ENCODE assay signal across 1 fruit fly cellular context in genomic region chr2L:10526953-10527584, dm6.
TF ChIP-seq lines count a peak whose summit lies in the region.

Gene Lip4, plus strand, starts transcription at chr2L:10527572.

TF ChIP-seq in whole organism, embryonic, 481 proteins besides CTCF, POLR2A, EP300 and RAD21 (continued from another document and continues in another):
- TF ChIP-seq TFAM (GFP tag; optimal IDR thresholded peaks at IDR 0.05; lab: Kevin White, UChicago) (no peak), CG11504 (tag; optimal IDR thresholded peaks at IDR 0.05; lab: Kevin White, UChicago) (peak; percentile 95), CG12236 (GFP tag; optimal IDR thresholded peaks at IDR 0.05; lab: Kevin White, UChicago) (no peak), slou (GFP tag; optimal IDR thresholded peaks at IDR 0.05; lab: Kevin White, UChicago) (peak; percentile 67), hth (optimal IDR thresholded peaks at IDR 0.05; lab: Kevin White, UChicago) (no peak), Sry-β (GFP tag; optimal IDR thresholded peaks at IDR 0.05; lab: Kevin White, UChicago) (no peak), jigr1 (GFP tag; IDR thresholded peaks at IDR 0.05; lab: Robert Waterston, UW) (no peak), Ravus (GFP tag; IDR thresholded peaks at IDR 0.05; lab: Robert Waterston, UW) (peak; percentile 42), CG5245 (GFP tag; optimal IDR thresholded peaks at IDR 0.05; lab: Kevin White, UChicago) (peak; percentile 63), Hr39 (optimal IDR thresholded peaks at IDR 0.05; lab: Kevin White, UChicago) (no peak), CG4282 (GFP tag; optimal IDR thresholded peaks at IDR 0.05; lab: Kevin White, UChicago) (no peak), Scr (GFP tag; IDR thresholded peaks at IDR 0.05; lab: Robert Waterston, UW; ENCODE audit: partially characterized antibody) (no peak), nerfin-2 (GFP tag; IDR thresholded peaks at IDR 0.05; lab: Robert Waterston, UW; ENCODE audit: partially characterized antibody) (no peak), caup (GFP tag; optimal IDR thresholded peaks at IDR 0.05; lab: Kevin White, UChicago; ENCODE audit: severe bottlenecking) (peak; percentile 65), CG17912 (GFP tag; optimal IDR thresholded peaks at IDR 0.05; lab: Kevin White, UChicago) (no peak), Hr78 (GFP tag; optimal IDR thresholded peaks at IDR 0.05; lab: Kevin White, UChicago) (peak in 1 of 2 experiments; percentile 81), mirr (GFP tag; optimal IDR thresholded peaks at IDR 0.05; lab: Kevin White, UChicago) (no peak), Atf3 (GFP tag; optimal IDR thresholded peaks at IDR 0.05; lab: Kevin White, UChicago) (peak; percentile 19), D (optimal IDR thresholded peaks at IDR 0.05; lab: Kevin White, UChicago) (no peak), D (GFP tag; optimal IDR thresholded peaks at IDR 0.05; lab: Kevin White, UChicago) (peak; percentile 43), Drgx (GFP tag; IDR thresholded peaks at IDR 0.05; lab: Robert Waterston, UW) (peak; percentile 76), Gsc (GFP tag; IDR thresholded peaks at IDR 0.05; lab: Robert Waterston, UW) (no peak), HmgD (GFP tag; optimal IDR thresholded peaks at IDR 0.05; lab: Kevin White, UChicago) (no peak), sob (GFP tag; IDR thresholded peaks at IDR 0.05; lab: Robert Waterston, UW) (no peak), chm (GFP tag; IDR thresholded peaks at IDR 0.05; lab: Robert Waterston, UW) (no peak), CG10274 (GFP tag; optimal IDR thresholded peaks at IDR 0.05; lab: Kevin White, UChicago) (no peak), pnt (GFP tag; optimal IDR thresholded peaks at IDR 0.05; lab: Kevin White, UChicago) (peak; percentile 2), CG13296 (GFP tag; optimal IDR thresholded peaks at IDR 0.05; lab: Kevin White, UChicago) (peak; percentile 80), E2f2 (GFP tag; IDR thresholded peaks at IDR 0.05; lab: Robert Waterston, UW) (peak; percentile 55; the same call in 1 of the 2 replicates), mam (GFP tag; optimal IDR thresholded peaks at IDR 0.05; lab: Kevin White, UChicago) (peak; percentile 25), dmrt99B (tag; optimal IDR thresholded peaks at IDR 0.05; lab: Kevin White, UChicago) (peak; percentile 84), twi (tag; optimal IDR thresholded peaks at IDR 0.05; lab: Kevin White, UChicago) (peak; percentile 9), Rfx (GFP tag; IDR thresholded peaks at IDR 0.05; lab: Robert Waterston, UW) (peak; percentile 79), seq (GFP tag; IDR thresholded peaks at IDR 0.05; lab: Robert Waterston, UW) (peak; percentile 75), ind (GFP tag; optimal IDR thresholded peaks at IDR 0.05; lab: Kevin White, UChicago) (peak; percentile 76), crp (GFP tag; optimal IDR thresholded peaks at IDR 0.05; lab: Kevin White, UChicago) (peak in 1 of 2 experiments; percentile 11), CG4707 (GFP tag; optimal IDR thresholded peaks at IDR 0.05; lab: Kevin White, UChicago) (no peak), CG32767 (GFP tag; IDR thresholded peaks at IDR 0.05; lab: Robert Waterston, UW) (peak; percentile 82), CG10431 (GFP tag; optimal IDR thresholded peaks at IDR 0.05; lab: Kevin White, UChicago) (no peak), sqz (GFP tag; optimal IDR thresholded peaks at IDR 0.05; lab: Kevin White, UChicago) (peak; percentile 33), jing (GFP tag; optimal IDR thresholded peaks at IDR 0.05; lab: Kevin White, UChicago) (peak; percentile 24), btn (GFP tag; optimal IDR thresholded peaks at IDR 0.05; lab: Kevin White, UChicago) (no peak), HmgZ (tag; optimal IDR thresholded peaks at IDR 0.05; lab: Kevin White, UChicago) (peak; percentile 58), phol (tag; optimal IDR thresholded peaks at IDR 0.05; lab: Kevin White, UChicago) (peak; percentile 82), PHDP (tag; optimal IDR thresholded peaks at IDR 0.05; lab: Kevin White, UChicago) (peak; percentile 82), H2.0 (GFP tag; IDR thresholded peaks at IDR 0.05; lab: Robert Waterston, UW) (peak; percentile 78), CG13775 (GFP tag; optimal IDR thresholded peaks at IDR 0.05; lab: Kevin White, UChicago) (peak; percentile 58), CG17612 (GFP tag; IDR thresholded peaks at IDR 0.05; lab: Robert Waterston, UW) (peak; percentile 43; the same call in 1 of the 2 replicates), zfh1 (GFP tag; IDR thresholded peaks at IDR 0.05; lab: Robert Waterston, UW) (peak; percentile 69), CG6654 (GFP tag; optimal IDR thresholded peaks at IDR 0.05; lab: Kevin White, UChicago) (no peak), CG1024 (GFP tag; IDR thresholded peaks at IDR 0.05; lab: Robert Waterston, UW) (peak; percentile 65), CG34224 (GFP tag; IDR thresholded peaks at IDR 0.05; lab: Robert Waterston, UW; ENCODE audit: partially characterized antibody) (no peak), cg (GFP tag; optimal IDR thresholded peaks at IDR 0.05; lab: Kevin White, UChicago) (no peak), dan (GFP tag; IDR thresholded peaks at IDR 0.05; lab: Robert Waterston, UW) (no peak), da (GFP tag; optimal IDR thresholded peaks at IDR 0.05; lab: Kevin White, UChicago) (no peak), BEAF-32 (GFP tag; optimal IDR thresholded peaks at IDR 0.05; lab: Kevin White, UChicago) (no peak), Bgb (GFP tag; IDR thresholded peaks at IDR 0.05; lab: Robert Waterston, UW; ENCODE audit: partially characterized antibody) (no peak), slp2 (GFP tag; optimal IDR thresholded peaks at IDR 0.05; lab: Kevin White, UChicago) (no peak), CG11093 (GFP tag; IDR thresholded peaks at IDR 0.05; lab: Robert Waterston, UW) (0 out of 3 replicates have a peak, but pooled peaks have one; percentile 50), HHEX (GFP tag; optimal IDR thresholded peaks at IDR 0.05; lab: Kevin White, UChicago) (peak; percentile 76), vfl (GFP tag; optimal IDR thresholded peaks at IDR 0.05; lab: Kevin White, UChicago) (peak; percentile 30), CG31224 (GFP tag; IDR thresholded peaks at IDR 0.05; lab: Robert Waterston, UW) (peak; percentile 46), Lhr (GFP tag; optimal IDR thresholded peaks at IDR 0.05; lab: Kevin White, UChicago) (peak; percentile 11), Hmx (GFP tag; optimal IDR thresholded peaks at IDR 0.05; lab: Kevin White, UChicago) (no peak), pan (optimal IDR thresholded peaks at IDR 0.05; lab: Kevin White, UChicago) (no peak), pan (GFP tag; optimal IDR thresholded peaks at IDR 0.05 in 1 of 2, IDR thresholded peaks at IDR 0.05 in 1 of 2) (peak in 1 of 2 experiments; percentile 89), ara (GFP tag; IDR thresholded peaks at IDR 0.05; lab: Robert Waterston, UW) (peak; percentile 72), unpg (GFP tag; optimal IDR thresholded peaks at IDR 0.05; lab: Kevin White, UChicago) (peak; percentile 83), Doc2 (GFP tag; IDR thresholded peaks at IDR 0.05; lab: Robert Waterston, UW) (no peak), Ada2b (GFP tag; IDR thresholded peaks at IDR 0.05; lab: Robert Waterston, UW) (peak; percentile 79), CG12942 (GFP tag; optimal IDR thresholded peaks at IDR 0.05; lab: Kevin White, UChicago) (peak; percentile 46), CG8089 (GFP tag; optimal IDR thresholded peaks at IDR 0.05; lab: Kevin White, UChicago) (peak; percentile 42), Chrac-16 (GFP tag; optimal IDR thresholded peaks at IDR 0.05; lab: Kevin White, UChicago) (peak; percentile 50), yki (optimal IDR thresholded peaks at IDR 0.05; lab: Kevin White, UChicago) (no peak), CG2678 (tag; optimal IDR thresholded peaks at IDR 0.05; lab: Kevin White, UChicago) (peak; percentile 86), CG6854 (GFP tag; optimal IDR thresholded peaks at IDR 0.05; lab: Kevin White, UChicago) (peak; percentile 8), Poxn (GFP tag; IDR thresholded peaks at IDR 0.05; lab: Robert Waterston, UW) (0 out of 2 replicates have a peak, but pooled peaks have one; percentile 14), CG18619 (GFP tag; optimal IDR thresholded peaks at IDR 0.05; lab: Kevin White, UChicago) (peak; percentile 54), CG33557 (GFP tag; optimal IDR thresholded peaks at IDR 0.05; lab: Kevin White, UChicago) (no peak), ftz-f1 (GFP tag; optimal IDR thresholded peaks at IDR 0.05; lab: Kevin White, UChicago) (no peak), amos (GFP tag; IDR thresholded peaks at IDR 0.05; lab: Robert Waterston, UW; ENCODE audit: partially characterized antibody) (no peak), CG10209 (GFP tag; optimal IDR thresholded peaks at IDR 0.05; lab: Kevin White, UChicago) (peak; percentile 75), Oaz (GFP tag; IDR thresholded peaks at IDR 0.05; lab: Robert Waterston, UW) (peak; percentile 35; the same call in 1 of the 2 replicates), fd3F (GFP tag; optimal IDR thresholded peaks at IDR 0.05; lab: Kevin White, UChicago) (peak; percentile 79), abd-A (tag; optimal IDR thresholded peaks at IDR 0.05; lab: Kevin White, UChicago) (no peak), gsb (GFP tag; IDR thresholded peaks at IDR 0.05; lab: Robert Waterston, UW) (peak; percentile 77), CG14050 (GFP tag; IDR thresholded peaks at IDR 0.05; lab: Robert Waterston, UW) (peak; percentile 66; the same call in 2 of the 3 replicates), H15 (GFP tag; IDR thresholded peaks at IDR 0.05; lab: Robert Waterston, UW) (peak; percentile 81), CG10147 (GFP tag; optimal IDR thresholded peaks at IDR 0.05; lab: Kevin White, UChicago) (peak; percentile 75), CG11456 (GFP tag; IDR thresholded peaks at IDR 0.05; lab: Robert Waterston, UW) (no peak; the same call in 2 of the 3 replicates), MTF-1 (GFP tag; optimal IDR thresholded peaks at IDR 0.05; lab: Kevin White, UChicago; ENCODE audit: borderline replicate concordance) (no peak), rib (GFP tag; IDR thresholded peaks at IDR 0.05; lab: Robert Waterston, UW) (no peak), psq (GFP tag; optimal IDR thresholded peaks at IDR 0.05; lab: Kevin White, UChicago) (no peak), CG6175 (GFP tag; IDR thresholded peaks at IDR 0.05; lab: Robert Waterston, UW) (no peak; the same call in 2 of the 3 replicates), pfk (GFP tag; optimal IDR thresholded peaks at IDR 0.05; lab: Kevin White, UChicago) (no peak), sima (GFP tag; optimal IDR thresholded peaks at IDR 0.05; lab: Kevin White, UChicago) (peak; percentile 3), ham (GFP tag; IDR thresholded peaks at IDR 0.05; lab: Robert Waterston, UW) (no peak), usp (GFP tag; optimal IDR thresholded peaks at IDR 0.05; lab: Kevin White, UChicago) (no peak), CG5180 (GFP tag; optimal IDR thresholded peaks at IDR 0.05; lab: Kevin White, UChicago) (peak; percentile 67), CG12155 (GFP tag; optimal IDR thresholded peaks at IDR 0.05; lab: Kevin White, UChicago) (peak; percentile 56), oc (tag; optimal IDR thresholded peaks at IDR 0.05; lab: Kevin White, UChicago) (peak; percentile 57), sd (tag; optimal IDR thresholded peaks at IDR 0.05; lab: Kevin White, UChicago) (peak; percentile 45), mld (GFP tag; IDR thresholded peaks at IDR 0.05; lab: Robert Waterston, UW; ENCODE audit: partially characterized antibody) (no peak), Med (GFP tag; lab: Kevin White, UChicago) (peak; percentile 90), Dip3 (GFP tag; optimal IDR thresholded peaks at IDR 0.05; lab: Kevin White, UChicago) (peak; percentile 23), wdn (GFP tag; IDR thresholded peaks at IDR 0.05; lab: Robert Waterston, UW) (peak; percentile 66), fru (optimal IDR thresholded peaks at IDR 0.05; lab: Kevin White, UChicago) (no peak), CG13424 (tag; optimal IDR thresholded peaks at IDR 0.05; lab: Kevin White, UChicago) (peak; percentile 83), stwl (tag; optimal IDR thresholded peaks at IDR 0.05; lab: Kevin White, UChicago) (no peak), CG15514 (GFP tag; optimal IDR thresholded peaks at IDR 0.05; lab: Kevin White, UChicago) (peak; percentile 61), CG2129 (GFP tag; IDR thresholded peaks at IDR 0.05; lab: Robert Waterston, UW; ENCODE audit: partially characterized antibody) (no peak), ranshi (GFP tag; IDR thresholded peaks at IDR 0.05; lab: Robert Waterston, UW) (peak; percentile 82), CG6689 (GFP tag; IDR thresholded peaks at IDR 0.05; lab: Robert Waterston, UW) (peak; percentile 78), nmo (GFP tag; optimal IDR thresholded peaks at IDR 0.05; lab: Kevin White, UChicago) (peak; percentile 81), croc (GFP tag; conservative IDR thresholded peaks at IDR 0.05; lab: Robert Waterston, UW) (peak; percentile 43; the same call in 2 of the 3 replicates), lov (optimal IDR thresholded peaks at IDR 0.05; lab: Kevin White, UChicago) (no peak), lov (GFP tag; IDR thresholded peaks at IDR 0.05; lab: Robert Waterston, UW) (no peak), ci (GFP tag; IDR thresholded peaks at IDR 0.05; lab: Robert Waterston, UW) (peak; percentile 74; the same call in 2 of the 3 replicates), unc-4 (GFP tag; IDR thresholded peaks at IDR 0.05; lab: Robert Waterston, UW; ENCODE audit: partially characterized antibody) (no peak), CG7372 (GFP tag; IDR thresholded peaks at IDR 0.05; lab: Robert Waterston, UW) (peak; percentile 83), CG8478 (optimal IDR thresholded peaks at IDR 0.05; lab: Kevin White, UChicago) (no peak), zfh2 (GFP tag; optimal IDR thresholded peaks at IDR 0.05; lab: Kevin White, UChicago) (peak; percentile 4), CG8359 (GFP tag; optimal IDR thresholded peaks at IDR 0.05; lab: Kevin White, UChicago; ENCODE audit: borderline replicate concordance) (peak; percentile 28), Opbp (GFP tag; IDR thresholded peaks at IDR 0.05; lab: Robert Waterston, UW; ENCODE audit: partially characterized antibody) (no peak), lab (GFP tag; optimal IDR thresholded peaks at IDR 0.05; lab: Kevin White, UChicago) (peak; percentile 81), ewg (GFP tag; optimal IDR thresholded peaks at IDR 0.05; lab: Kevin White, UChicago) (peak; percentile 48), nau (GFP tag; optimal IDR thresholded peaks at IDR 0.05; lab: Kevin White, UChicago) (peak; percentile 79), CG6683 (GFP tag; optimal IDR thresholded peaks at IDR 0.05; lab: Kevin White, UChicago) (peak; percentile 41), Dip2 (GFP tag; IDR thresholded peaks at IDR 0.05; lab: Robert Waterston, UW) (no peak), onecut (GFP tag; IDR thresholded peaks at IDR 0.05; lab: Robert Waterston, UW) (peak; percentile 38), fd96Cb (tag; optimal IDR thresholded peaks at IDR 0.05; lab: Kevin White, UChicago) (peak; percentile 59), Dek (tag; optimal IDR thresholded peaks at IDR 0.05; lab: Kevin White, UChicago) (peak; percentile 61)
